Worm (Caenorhabditis elegans) whole organism, L1 larva: ENCODE data around the gene C27A2.7.

Experiments used
- aha-1 ChIP-seq: fragments of 150-350 bp; optimal IDR thresholded peaks from 2 replicates; lab custom pipeline; 2014; ENCODE audit warnings: missing biosample characterization, missing genetic modification characterization
- alr-1 ChIP-seq: fragments of 200-800 bp; sonication (Bioruptor generic); optimal IDR thresholded peaks from 2 replicates; lab custom pipeline; 2018; ENCODE audit warnings: borderline replicate concordance, mild to moderate bottlenecking, missing genetic modification characterization, missing compliant biosample characterization
- ceh-90 ChIP-seq: sonication (generic microtip); optimal IDR thresholded peaks from 2 replicates; lab custom pipeline; 2016; ENCODE audit warnings: missing genetic modification characterization, missing compliant biosample characterization
- ets-5 ChIP-seq: fragments of 200-800 bp; sonication (Bioruptor generic); IDR thresholded peaks from 2 replicates; pipeline ENCODE4 v1.3.6; 2022; ENCODE audit warnings: missing genetic modification characterization, missing compliant biosample characterization
- hpl-2 ChIP-seq: fragments of 150-350 bp; optimal IDR thresholded peaks from 2 replicates; lab custom pipeline; 2014; ENCODE audit warnings: missing biosample characterization, missing genetic modification reagents, missing genetic modification characterization
- lsy-2 ChIP-seq, 2 experiments: fragments of 150-350 bp; optimal IDR thresholded peaks; 2 replicates each; lab custom pipeline; 2014; ENCODE audit warnings: missing biosample characterization in 2 of 2, missing genetic modification characterization in 2 of 2
- nhr-11 ChIP-seq: fragments of 150-350 bp; optimal IDR thresholded peaks from 2 replicates; lab custom pipeline; 2014; ENCODE audit warnings: missing biosample characterization, missing genetic modification characterization
- nhr-90 ChIP-seq: sonication (generic microtip); optimal IDR thresholded peaks from 2 replicates; lab custom pipeline; 2016; ENCODE audit warnings: mild to moderate bottlenecking, missing genetic modification characterization, missing compliant biosample characterization; ENCODE audit not compliant: poor library complexity

- TF ChIP-seq nhr-11 (tag; lab: Kevin White, UChicago) (no peak), alr-1 (tag; lab: Kevin White, UChicago) (no peak), lsy-2 (tag; optimal IDR thresholded peaks at IDR 0.05; lab: Kevin White, UChicago) (peak in 1 of 2 experiments; percentile 5), ets-5 (GFP tag; lab: Robert Waterston, UW) (no peak), hpl-2 (no peak), ceh-90 (tag; lab: Kevin White, UChicago) (no peak), aha-1 (no peak), nhr-90 (tag; lab: Kevin White, UChicago) (no peak)
Observed at ce11 chrII:5020513-5021081, 50.6 kb downstream of the C27A2.7 start.
